Worm (Caenorhabditis elegans) whole organism, young adult: Measurements from ENCODE around the gene jun-1.
A peak's percentile ranks its signal among the peaks of the same experiment; 100 is the strongest.

Experiments
- B0035.1 ChIP-seq: sonication (generic microtip); optimal IDR thresholded peaks from 2 replicates; lab custom pipeline; 2016; ENCODE audit warnings: missing genetic modification characterization, mild to moderate bottlenecking, missing compliant biosample characterization, missing genotype, missing genetic modification reagents
- F49E8.2 ChIP-seq: sonication (generic microtip); optimal IDR thresholded peaks from 3 replicates; lab custom pipeline; 2017; ENCODE audit warnings: missing genetic modification characterization, mild to moderate bottlenecking, missing compliant biosample characterization, antibody characterized with exemption, moderate library complexity; ENCODE audit not compliant: insufficient read depth
- T07F8.4 ChIP-seq: sonication (generic microtip); optimal IDR thresholded peaks from 2 replicates; lab custom pipeline; 2016; ENCODE audit warnings: mild to moderate bottlenecking, missing genetic modification characterization, moderate library complexity, missing compliant biosample characterization
- Y53G8AR.9 ChIP-seq: fragments of 200-800 bp; sonication (Bioruptor generic); conservative IDR thresholded peaks from 2 replicates; pipeline ENCODE4 v1.3.6; 2022; ENCODE audit warnings: missing genetic modification reagents, missing genetic modification characterization, missing compliant biosample characterization
- Y67H2A.10 ChIP-seq: fragments of 200-800 bp; sonication (Bioruptor generic); conservative IDR thresholded peaks from 2 replicates; pipeline ENCODE4 v1.3.6; 2022; ENCODE audit warnings: missing genetic modification reagents, missing genetic modification characterization, missing compliant biosample characterization
- ZK185.1 ChIP-seq: sonication (generic microtip); optimal IDR thresholded peaks from 2 replicates; lab custom pipeline; 2016; ENCODE audit warnings: mild to moderate bottlenecking, missing genetic modification characterization, missing compliant biosample characterization; ENCODE audit not compliant: poor library complexity, severe bottlenecking
- aptf-2 ChIP-seq: fragments of 200-800 bp; sonication (Bioruptor generic); conservative IDR thresholded peaks from 2 replicates; pipeline ENCODE4 v1.3.6; 2022; ENCODE audit warnings: missing genetic modification reagents, missing genetic modification characterization, missing compliant biosample characterization
- atf-7 ChIP-seq: sonication (generic microtip); optimal IDR thresholded peaks from 2 replicates; lab custom pipeline; 2017; ENCODE audit warnings: mild to moderate bottlenecking, missing genetic modification characterization, missing compliant biosample characterization
- bed-1 ChIP-seq: fragments of 200-800 bp; sonication (Bioruptor generic); IDR thresholded peaks from 2 replicates; pipeline ENCODE4 v1.3.6; 2022; ENCODE audit warnings: missing genetic modification reagents, missing genetic modification characterization, missing compliant biosample characterization
- bed-2 ChIP-seq: fragments of 200-800 bp; sonication (Bioruptor generic); IDR thresholded peaks from 2 replicates; pipeline ENCODE4 v1.3.6; 2022; ENCODE audit warnings: missing genetic modification reagents, missing genetic modification characterization, missing compliant biosample characterization
- ceh-40 ChIP-seq: fragments of 200-800 bp; sonication (Bioruptor generic); IDR thresholded peaks from 2 replicates; pipeline ENCODE4 v1.3.6; 2022; ENCODE audit warnings: missing genetic modification characterization, missing compliant biosample characterization
- egl-44 ChIP-seq: fragments of 200-800 bp; sonication (Bioruptor generic); IDR thresholded peaks from 2 replicates; pipeline ENCODE4 v1.3.6; 2022; ENCODE audit warnings: missing genetic modification reagents, missing genetic modification characterization, missing compliant biosample characterization
- ekl-4 ChIP-seq: fragments of 200-800 bp; sonication (Bioruptor generic); IDR thresholded peaks from 2 replicates; pipeline ENCODE4 v1.3.6; 2022; ENCODE audit warnings: missing genetic modification reagents, missing genetic modification characterization, missing compliant biosample characterization
- fkh-3 ChIP-seq: sonication (generic microtip); optimal IDR thresholded peaks from 2 replicates; lab custom pipeline; 2016; ENCODE audit warnings: mild to moderate bottlenecking, missing genetic modification characterization, missing compliant biosample characterization
- him-1 ChIP-seq: sonication (generic microtip); optimal IDR thresholded peaks from 2 replicates; lab custom pipeline; 2016; ENCODE audit warnings: missing genotype, missing genetic modification reagents, missing genetic modification characterization, missing compliant biosample characterization
- hlh-26 ChIP-seq: fragments of 200-800 bp; sonication (Bioruptor generic); conservative IDR thresholded peaks from 2 replicates; pipeline ENCODE4 v1.3.6; 2022; ENCODE audit warnings: missing genetic modification reagents, missing genetic modification characterization, missing compliant biosample characterization
- hsf-1 ChIP-seq: fragments of 200-800 bp; sonication (Bioruptor generic); IDR thresholded peaks from 2 replicates; pipeline ENCODE4 v1.3.6; 2022; ENCODE audit warnings: missing genetic modification reagents, missing genetic modification characterization, missing compliant biosample characterization
- lag-1 ChIP-seq: fragments of 200-800 bp; sonication (Bioruptor generic); IDR thresholded peaks from 2 replicates; pipeline ENCODE4 v1.3.6; 2022; ENCODE audit warnings: missing genetic modification reagents, missing genetic modification characterization, missing compliant biosample characterization
- let-526 ChIP-seq: fragments of 200-800 bp; sonication (Bioruptor generic); IDR thresholded peaks from 2 replicates; pipeline ENCODE4 v1.3.6; 2022; ENCODE audit warnings: missing genetic modification reagents, missing genetic modification characterization, missing compliant biosample characterization
- lin-40 ChIP-seq: sonication (generic microtip); optimal IDR thresholded peaks from 2 replicates; lab custom pipeline; 2016; ENCODE audit warnings: missing genetic modification characterization, mild to moderate bottlenecking, missing compliant biosample characterization, missing genotype, missing genetic modification reagents
- lin-54 ChIP-seq: fragments of 200-800 bp; sonication (Bioruptor generic); optimal IDR thresholded peaks from 2 replicates; lab custom pipeline; 2018; ENCODE audit warnings: mild to moderate bottlenecking, missing genetic modification characterization, missing compliant biosample characterization
- mcd-1 ChIP-seq: fragments of 200-800 bp; sonication (Bioruptor generic); IDR thresholded peaks from 2 replicates; pipeline ENCODE4 v1.3.6; 2022; ENCODE audit warnings: missing genetic modification reagents, missing genetic modification characterization, missing compliant biosample characterization
- mes-4 ChIP-seq: sonication (generic microtip); optimal IDR thresholded peaks from 2 replicates; lab custom pipeline; 2016; ENCODE audit warnings: missing genotype, missing genetic modification characterization, missing compliant biosample characterization
- mxl-1 ChIP-seq: sonication (generic microtip); optimal IDR thresholded peaks from 2 replicates; lab custom pipeline; 2016; ENCODE audit warnings: missing genetic modification characterization, missing compliant biosample characterization
- nfyb-1 ChIP-seq: fragments of 200-800 bp; sonication (Bioruptor generic); IDR thresholded peaks from 2 replicates; pipeline ENCODE4 v1.3.6; 2022; ENCODE audit warnings: missing genetic modification reagents, missing genetic modification characterization, missing compliant biosample characterization
- nhr-179 ChIP-seq: sonication (generic microtip); optimal IDR thresholded peaks from 2 replicates; lab custom pipeline; 2016; ENCODE audit warnings: mild to moderate bottlenecking, missing genetic modification characterization, missing compliant biosample characterization
- nhr-27 ChIP-seq: fragments of 200-800 bp; sonication (Bioruptor generic); optimal IDR thresholded peaks from 2 replicates; lab custom pipeline; 2018; ENCODE audit warnings: mild to moderate bottlenecking, missing genetic modification characterization, moderate library complexity, missing compliant biosample characterization
- nhr-90 ChIP-seq: sonication (generic microtip); optimal IDR thresholded peaks from 2 replicates; lab custom pipeline; 2016; ENCODE audit warnings: missing genotype, mild to moderate bottlenecking, missing genetic modification characterization, missing compliant biosample characterization
- repo-1 ChIP-seq: sonication (generic microtip); optimal IDR thresholded peaks from 2 replicates; lab custom pipeline; 2017; ENCODE audit warnings: mild to moderate bottlenecking, missing genetic modification characterization, missing compliant biosample characterization
- sea-2 ChIP-seq: fragments of 200-800 bp; sonication (Bioruptor generic); IDR thresholded peaks from 2 replicates; pipeline ENCODE4 v1.3.6; 2022; ENCODE audit warnings: missing genetic modification characterization, missing compliant biosample characterization
- snpc-1.3 ChIP-seq: sonication (generic microtip); optimal IDR thresholded peaks from 2 replicates; lab custom pipeline; 2017; ENCODE audit warnings: missing genetic modification characterization, mild to moderate bottlenecking, missing compliant biosample characterization, antibody characterized with exemption, moderate library complexity, missing genotype, missing genetic modification reagents; ENCODE audit not compliant: insufficient read depth
- sptf-2 ChIP-seq: fragments of 200-800 bp; sonication (Bioruptor generic); optimal IDR thresholded peaks from 2 replicates; lab custom pipeline; 2018; ENCODE audit warnings: mild to moderate bottlenecking, missing genetic modification characterization, missing compliant biosample characterization
- unc-62 ChIP-seq: fragments of 150-350 bp; optimal IDR thresholded peaks from 2 replicates; lab custom pipeline; 2014; ENCODE audit warnings: missing biosample characterization, missing genetic modification reagents, missing genetic modification characterization
- xnd-1 ChIP-seq: sonication (generic microtip); optimal IDR thresholded peaks from 2 replicates; lab custom pipeline; 2016; ENCODE audit warnings: missing genotype, missing genetic modification reagents, missing genetic modification characterization, missing compliant biosample characterization
- zim-3 ChIP-seq: sonication (generic microtip); optimal IDR thresholded peaks from 2 replicates; lab custom pipeline; 2017; ENCODE audit warnings: mild to moderate bottlenecking, missing genetic modification characterization, moderate library complexity, missing compliant biosample characterization
- ztf-22 ChIP-seq: fragments of 200-800 bp; sonication (Bioruptor generic); optimal IDR thresholded peaks from 2 replicates; lab custom pipeline; 2018; ENCODE audit warnings: mild to moderate bottlenecking, missing genetic modification characterization, moderate library complexity, missing compliant biosample characterization

jun-1 gene

DNA sequence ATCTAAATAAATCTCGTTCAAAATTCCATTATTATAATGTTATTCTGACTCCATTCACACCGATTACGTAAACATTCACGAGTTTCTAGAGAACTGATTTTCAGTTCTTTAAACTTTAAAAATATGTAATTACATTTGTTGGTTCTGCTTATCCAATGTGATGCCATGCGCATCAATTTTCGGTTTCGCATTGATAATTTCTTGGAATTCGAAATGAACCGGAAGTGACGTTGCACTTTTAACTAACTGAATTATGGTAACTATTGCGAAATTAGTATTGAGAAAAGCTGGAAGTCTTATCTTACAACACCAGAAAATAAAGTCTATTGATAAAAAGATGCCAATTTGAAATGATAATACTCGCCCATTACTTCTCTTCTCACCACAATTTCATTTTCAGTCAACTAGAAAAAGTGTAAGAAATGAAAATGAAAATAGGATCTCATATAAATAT lies 4.9 kb downstream of the jun-1 start (continued):
- no peak for TF ChIP-seq ceh-40 (GFP tag; lab: Robert Waterston, UW)
- no peak for TF ChIP-seq mxl-1 (tag; lab: Kevin White, UChicago)
- TF ChIP-seq lin-54 (GFP tag; lab: Kevin White, UChicago): no peak
- no peak for TF ChIP-seq mcd-1 (GFP tag; lab: Robert Waterston, UW)
- no peak for TF ChIP-seq T07F8.4 (tag; lab: Kevin White, UChicago)
- TF ChIP-seq repo-1 (tag; lab: Kevin White, UChicago): no peak
- TF ChIP-seq zim-3: no peak
- TF ChIP-seq nhr-179 (tag; lab: Kevin White, UChicago): no peak
- TF ChIP-seq nfyb-1 (GFP tag; lab: Robert Waterston, UW): no peak
- TF ChIP-seq hlh-26 (GFP tag; lab: Robert Waterston, UW): no peak
- TF ChIP-seq egl-44 (GFP tag; lab: Robert Waterston, UW): no peak
- TF ChIP-seq bed-2 (GFP tag; lab: Robert Waterston, UW): no peak
- TF ChIP-seq hsf-1 (GFP tag; lab: Robert Waterston, UW): no peak
- no peak for TF ChIP-seq B0035.1 (tag; lab: Kevin White, UChicago)
- TF ChIP-seq atf-7 (tag; lab: Kevin White, UChicago): peak; percentile 34
- TF ChIP-seq lin-40 (tag; lab: Kevin White, UChicago): peak; percentile 10
- no peak for TF ChIP-seq aptf-2 (GFP tag; lab: Robert Waterston, UW)
- no peak for TF ChIP-seq him-1 (tag; lab: Kevin White, UChicago)
- TF ChIP-seq F49E8.2 (tag; lab: Kevin White, UChicago): no peak
- TF ChIP-seq unc-62 (GFP tag; lab: Kevin White, UChicago): peak; percentile 7

DNA sequence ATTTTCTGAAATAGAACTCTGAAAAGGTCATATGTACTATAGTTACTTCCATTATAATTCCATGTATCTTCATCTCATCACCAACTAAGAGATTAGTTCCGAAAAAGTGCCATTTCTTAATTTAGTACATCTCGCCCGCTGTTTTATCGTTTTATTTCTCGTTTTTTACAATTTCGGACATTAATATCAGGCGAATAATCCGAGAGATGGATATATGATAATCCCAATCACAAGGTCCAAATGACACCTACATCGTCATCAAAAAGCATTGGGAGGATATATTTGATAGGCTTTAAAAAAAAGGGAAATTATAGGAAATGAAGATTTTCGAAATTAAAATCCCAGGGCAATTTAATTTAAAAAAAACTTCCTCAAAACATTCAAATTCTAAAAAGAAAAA lies 7.4 kb downstream of the jun-1 start:
- no peak for TF ChIP-seq Y53G8AR.9 (GFP tag; lab: Robert Waterston, UW)
- no peak for TF ChIP-seq lag-1 (GFP tag; lab: Robert Waterston, UW)
- TF ChIP-seq ZK185.1 (tag; lab: Kevin White, UChicago): peak; percentile 42
- TF ChIP-seq, all 124 proteins: peak for 1

DNA sequence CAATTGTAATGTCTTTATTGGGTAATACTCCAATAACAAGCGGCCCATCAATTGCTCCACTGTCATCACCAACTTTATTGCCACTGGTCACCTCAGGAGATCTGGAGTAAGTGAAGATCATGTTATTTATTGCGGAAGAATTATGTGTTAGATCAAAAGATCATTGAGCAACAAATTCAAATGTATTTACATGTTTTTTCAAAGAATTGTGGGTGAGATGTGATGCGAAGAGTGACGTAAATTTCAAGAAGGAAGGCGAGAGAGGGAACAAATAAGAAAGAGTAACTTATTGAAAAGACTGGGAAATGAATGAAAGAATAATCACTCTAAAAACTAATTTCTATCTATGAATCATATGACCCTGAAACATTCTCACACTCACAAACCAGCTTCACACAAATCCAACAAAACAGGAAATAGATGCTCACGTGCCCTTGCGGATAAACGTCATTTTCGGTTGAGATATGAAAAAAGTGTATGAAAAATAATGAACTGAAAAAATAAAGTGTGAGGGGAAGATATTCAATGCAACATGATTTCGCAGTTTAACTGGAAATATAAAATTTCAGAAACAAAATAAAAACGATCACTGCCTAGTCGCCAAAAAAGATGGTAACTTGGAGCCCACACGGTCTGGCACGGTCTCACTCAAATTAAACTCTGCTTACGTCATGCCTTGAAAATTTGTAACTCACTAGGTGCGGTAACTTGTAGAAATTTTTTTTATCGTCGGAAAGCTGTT lies 8.0 kb downstream of the jun-1 start:
- TF ChIP-seq sptf-2 (GFP tag; lab: Kevin White, UChicago) (no peak), unc-62 (GFP tag; lab: Kevin White, UChicago) (no peak), ztf-22 (GFP tag; lab: Kevin White, UChicago) (no peak), bed-1 (GFP tag; lab: Robert Waterston, UW) (no peak), ekl-4 (GFP tag; lab: Robert Waterston, UW) (no peak), nhr-90 (tag; lab: Kevin White, UChicago) (no peak), nhr-27 (tag; lab: Kevin White, UChicago) (no peak), fkh-3 (tag; lab: Kevin White, UChicago) (no peak), him-1 (tag; lab: Kevin White, UChicago) (no peak), Y67H2A.10 (GFP tag; lab: Robert Waterston, UW) (no peak), mxl-1 (tag; lab: Kevin White, UChicago) (no peak), hlh-26 (GFP tag; lab: Robert Waterston, UW) (no peak), mes-4 (no peak), xnd-1 (tag; lab: Kevin White, UChicago) (no peak), let-526 (GFP tag; lab: Robert Waterston, UW) (no peak), sea-2 (no peak), snpc-1.3 (tag; lab: Kevin White, UChicago) (no peak)
